Fruit fly (Drosophila melanogaster): Measurements from ENCODE around the gene CG6763.

Gene CG6763

DNA sequence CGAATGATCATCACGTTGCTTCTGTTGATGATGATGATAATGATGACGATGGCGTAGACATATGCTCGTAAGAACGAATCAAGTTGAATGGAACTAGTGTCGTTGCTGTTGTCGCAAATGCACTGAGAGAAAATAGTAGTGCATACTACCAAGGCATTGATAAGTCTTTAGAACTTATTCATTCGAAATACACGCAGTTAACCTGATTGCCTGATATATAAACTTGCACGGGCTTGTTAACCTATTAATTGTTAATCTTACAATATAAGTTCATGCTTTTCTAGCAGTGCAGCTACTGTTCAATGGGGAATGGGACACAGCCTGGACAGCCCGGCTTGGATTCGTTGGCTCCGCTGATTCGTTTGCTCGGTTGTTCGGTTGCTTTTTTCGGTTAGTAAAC is 42.5 kb downstream of the CG6763 start (continued):
- TF ChIP-seq Sox15 (GFP tag; optimal IDR thresholded peaks at IDR 0.05): peak; percentile 64
- TF ChIP-seq lz (GFP tag; optimal IDR thresholded peaks at IDR 0.05): peak; percentile 72
- peak; percentile 96 for TF ChIP-seq ss (GFP tag; optimal IDR thresholded peaks at IDR 0.05)
- peak; percentile 55 for TF ChIP-seq Hr39 (GFP tag; optimal IDR thresholded peaks at IDR 0.05)
- peak; percentile 51 for TF ChIP-seq CG31627 (GFP tag; optimal IDR thresholded peaks at IDR 0.05)
- peak; percentile 97 for TF ChIP-seq CG32006 (GFP tag; optimal IDR thresholded peaks at IDR 0.05)
- peak; percentile 83 for TF ChIP-seq CG11294 (GFP tag; IDR thresholded peaks at IDR 0.05)
- peak; percentile 98 for TF ChIP-seq CG1621 (tag; optimal IDR thresholded peaks at IDR 0.05)
- TF ChIP-seq CG6854 (GFP tag; optimal IDR thresholded peaks at IDR 0.05): no peak
- TF ChIP-seq CG10669 (GFP tag; optimal IDR thresholded peaks at IDR 0.05): peak; percentile 97
- peak; percentile 96 for TF ChIP-seq CG3919 (GFP tag; optimal IDR thresholded peaks at IDR 0.05)
- peak; percentile 90 to 97 for TF ChIP-seq salr (GFP tag; optimal IDR thresholded peaks at IDR 0.05)
- peak; percentile 62 for TF ChIP-seq cyc (GFP tag; optimal IDR thresholded peaks at IDR 0.05)
- peak; percentile 93 for TF ChIP-seq pdm3 (GFP tag; optimal IDR thresholded peaks at IDR 0.05)
- peak; percentile 92 for TF ChIP-seq CG16779 (tag; optimal IDR thresholded peaks at IDR 0.05)
- TF ChIP-seq Sox14 (GFP tag; optimal IDR thresholded peaks at IDR 0.05): peak; percentile 95
- TF ChIP-seq Met (GFP tag; optimal IDR thresholded peaks at IDR 0.05): peak; percentile 49
- peak; percentile 90 for TF ChIP-seq Gug (GFP tag; IDR thresholded peaks at IDR 0.05)
- peak; percentile 92 for TF ChIP-seq acj6 (GFP tag; optimal IDR thresholded peaks at IDR 0.05)
- peak; percentile 97 for TF ChIP-seq CG6163 (GFP tag; IDR thresholded peaks at IDR 0.05)
- no peak for TF ChIP-seq svp (GFP tag)
- peak; percentile 96 for TF ChIP-seq CG15336 (GFP tag; IDR thresholded peaks at IDR 0.05)
- peak; percentile 93 for TF ChIP-seq achi (GFP tag; optimal IDR thresholded peaks at IDR 0.05)
- peak; percentile 60 for TF ChIP-seq fd85E (GFP tag; optimal IDR thresholded peaks at IDR 0.05)
- TF ChIP-seq vri (GFP tag; optimal IDR thresholded peaks at IDR 0.05): no peak
- TF ChIP-seq CG6808 (GFP tag; optimal IDR thresholded peaks at IDR 0.05): peak; percentile 95
- peak; percentile 96 for TF ChIP-seq eg (GFP tag; IDR thresholded peaks at IDR 0.05)
- peak; percentile 91 for TF ChIP-seq CG7368 (GFP tag; optimal IDR thresholded peaks at IDR 0.05)
- peak; percentile 41 for TF ChIP-seq Smox (GFP tag; optimal IDR thresholded peaks at IDR 0.05)
- peak; percentile 86 for TF ChIP-seq CG6792 (GFP tag; optimal IDR thresholded peaks at IDR 0.05)

- TF ChIP-seq svp (GFP tag): peak; percentile 27
- TF ChIP-seq Lpt (GFP tag; optimal IDR thresholded peaks at IDR 0.05): no peak
- no peak for TF ChIP-seq Blimp-1 (GFP tag; optimal IDR thresholded peaks at IDR 0.05)
Observed at dm6 chr3R:23327707-23328106, 43.9 kb downstream of the CG6763 start.

- TF ChIP-seq OdsH (GFP tag; optimal IDR thresholded peaks at IDR 0.05): no peak
- peak; percentile 11 for TF ChIP-seq CG10669 (GFP tag; optimal IDR thresholded peaks at IDR 0.05)
- peak; percentile 20 for TF ChIP-seq CG3032 (tag; optimal IDR thresholded peaks at IDR 0.05)
- TF ChIP-seq CG4318 (GFP tag; optimal IDR thresholded peaks at IDR 0.05): no peak
- TF ChIP-seq salr (GFP tag; optimal IDR thresholded peaks at IDR 0.05): peak in 1 of 2 experiments; percentile 11
- peak; percentile 7 for TF ChIP-seq Hr39 (GFP tag; optimal IDR thresholded peaks at IDR 0.05)
- TF ChIP-seq dsx (GFP tag; optimal IDR thresholded peaks at IDR 0.05; ENCODE audit: poor library complexity, severe bottlenecking): no peak
- TF ChIP-seq cyc (GFP tag; optimal IDR thresholded peaks at IDR 0.05): peak; percentile 34
- TF ChIP-seq Ets96B (tag; optimal IDR thresholded peaks at IDR 0.05): peak; percentile 11
- no peak for TF ChIP-seq Hr38 (GFP tag; optimal IDR thresholded peaks at IDR 0.05)
- no peak for TF ChIP-seq eg (GFP tag; IDR thresholded peaks at IDR 0.05)
- TF ChIP-seq CG9139 (GFP tag; optimal IDR thresholded peaks at IDR 0.05): no peak
- peak; percentile 7 for TF ChIP-seq Sox102F (GFP tag; optimal IDR thresholded peaks at IDR 0.05)
- TF ChIP-seq CG11902 (GFP tag; optimal IDR thresholded peaks at IDR 0.05): no peak
- TF ChIP-seq esn (GFP tag; optimal IDR thresholded peaks at IDR 0.05): peak; percentile 42
- TF ChIP-seq svp (GFP tag): peak; percentile 57
- TF ChIP-seq Ets21C (GFP tag; optimal IDR thresholded peaks at IDR 0.05): no peak
- TF ChIP-seq CG34406 (GFP tag; optimal IDR thresholded peaks at IDR 0.05): no peak
- TF ChIP-seq Sox15 (GFP tag; optimal IDR thresholded peaks at IDR 0.05): no peak
- no peak for TF ChIP-seq fd59A (GFP tag; optimal IDR thresholded peaks at IDR 0.05)
- TF ChIP-seq CG3919 (GFP tag; optimal IDR thresholded peaks at IDR 0.05): peak; percentile 66
- TF ChIP-seq Eip78C (GFP tag): peak; percentile 79
- TF ChIP-seq CG6792 (GFP tag; optimal IDR thresholded peaks at IDR 0.05): no peak
- TF ChIP-seq CG32006 (GFP tag; optimal IDR thresholded peaks at IDR 0.05): peak; percentile 36
- TF ChIP-seq CG15336 (GFP tag; IDR thresholded peaks at IDR 0.05): no peak
- TF ChIP-seq CG31627 (GFP tag; optimal IDR thresholded peaks at IDR 0.05): peak; percentile 11
- TF ChIP-seq Hr4 (GFP tag; optimal IDR thresholded peaks at IDR 0.05): peak; percentile 40
- TF ChIP-seq CG10631 (GFP tag; optimal IDR thresholded peaks at IDR 0.05): no peak
- no peak for TF ChIP-seq CG11294 (GFP tag; IDR thresholded peaks at IDR 0.05)
- TF ChIP-seq Sox14 (GFP tag; optimal IDR thresholded peaks at IDR 0.05): peak; percentile 27
- TF ChIP-seq pdm3 (GFP tag; optimal IDR thresholded peaks at IDR 0.05): peak; percentile 59
Observed at dm6 chr3R:23331280-23331679, 47.5 kb downstream of the CG6763 start.

All from whole organism, prepupa.